Worm (Caenorhabditis elegans) whole organism, L1 larva: ENCODE measurements around the gene sym-2.

Experiments
- ceh-82 ChIP-seq, 3 experiments: fragments of 150-350 bp in 1 of 3; sonication (generic microtip) in 2 of 3; optimal IDR thresholded peaks; 2 replicates each; lab custom pipeline; 2014 to 2017; ENCODE audit warnings: missing biosample characterization in 3 of 3, missing genetic modification characterization in 3 of 3
- hlh-4 ChIP-seq: sonication (generic microtip); optimal IDR thresholded peaks from 2 replicates; lab custom pipeline; 2016; ENCODE audit warnings: mild to moderate bottlenecking, missing genetic modification characterization, missing compliant biosample characterization
- mdl-1 ChIP-seq, 2 experiments: fragments of 150-350 bp; optimal IDR thresholded peaks; 2 replicates each; lab custom pipeline; 2014 to 2017; ENCODE audit warnings: missing biosample characterization in 2 of 2, missing genetic modification characterization in 2 of 2, inconsistent platforms in 1 of 2
- nhr-11 ChIP-seq: fragments of 150-350 bp; optimal IDR thresholded peaks from 2 replicates; lab custom pipeline; 2014; ENCODE audit warnings: missing biosample characterization, missing genetic modification characterization
- nhr-90 ChIP-seq: sonication (generic microtip); optimal IDR thresholded peaks from 2 replicates; lab custom pipeline; 2016; ENCODE audit warnings: mild to moderate bottlenecking, missing genetic modification characterization, missing compliant biosample characterization; ENCODE audit not compliant: poor library complexity
- skn-1 ChIP-seq: fragments of 150-350 bp; optimal IDR thresholded peaks from 2 replicates; lab custom pipeline; 2014; ENCODE audit warnings: missing biosample characterization, missing genetic modification characterization

ce11 chrII:9131363-9131762, 56.9 kb downstream of the sym-2 start, which contains the start of gene C16D2.1:
- TF ChIP-seq mdl-1 (tag; optimal IDR thresholded peaks at IDR 0.05; lab: Kevin White, UChicago) (no peak), ceh-82 (tag; optimal IDR thresholded peaks at IDR 0.05; lab: Kevin White, UChicago) (no peak), skn-1 (no peak), nhr-11 (no peak), nhr-90 (no peak), hlh-4 (tag; lab: Kevin White, UChicago) (no peak)
